Worm (Caenorhabditis elegans): ENCODE data around the gene F38E9.1.

DNA sequence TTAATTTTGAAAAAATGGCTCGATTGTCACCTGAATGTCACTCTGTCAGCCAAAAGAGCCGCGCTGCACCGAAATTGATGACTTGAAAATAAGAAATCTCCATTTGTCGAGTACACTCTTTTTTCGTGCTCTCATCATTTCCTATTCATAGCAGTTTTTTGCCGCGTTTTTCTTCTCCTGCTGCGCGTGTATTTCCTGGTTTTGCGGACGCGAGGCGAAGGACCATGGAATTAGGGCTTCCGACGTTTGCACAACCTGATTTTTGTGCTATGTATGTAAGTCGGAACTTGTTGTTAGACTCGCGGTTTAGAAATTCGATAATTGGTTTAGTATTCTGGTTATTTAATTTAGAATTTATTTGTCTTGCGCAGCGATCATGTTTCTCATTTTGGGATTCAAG, 9.4 kb downstream of the F38E9.1 start:
- TF ChIP-seq hlh-30 (tag; optimal IDR thresholded peaks at IDR 0.05; ENCODE audit: insufficient read depth): no peak
- no peak for TF ChIP-seq K09A11.1 (tag; optimal IDR thresholded peaks at IDR 0.05; ENCODE audit: insufficient read depth)
- TF ChIP-seq sox-4 (tag; optimal IDR thresholded peaks at IDR 0.05): no peak
